Worm (Caenorhabditis elegans): Measurements from ENCODE around the gene iglr-2.

- TF ChIP-seq ekl-4 (GFP tag; IDR thresholded peaks at IDR 0.05) (no peak), ccch-3 (GFP tag; optimal IDR thresholded peaks at IDR 0.05) (no peak), snpc-3.4 (tag; optimal IDR thresholded peaks at IDR 0.05) (no peak)
Measured at ce11 chrIII:8321225-8321624, 9.9 kb downstream of the iglr-2 start.

Data from whole organism, young adult.